Fruit fly (Drosophila melanogaster): ENCODE measurements around the gene CheB38a.

The CheB38a gene

dm6 chr2L:20787271-20787791, 31.0 kb downstream of the CheB38a start, which contains the start of gene Pomp (continued):
- peak; percentile 84 for TF ChIP-seq Nf-YA (GFP tag; IDR thresholded peaks at IDR 0.05)
- TF ChIP-seq sna (GFP tag; IDR thresholded peaks at IDR 0.05; ENCODE audit: partially characterized antibody) = peak; percentile 47; the same call in 1 of the 2 replicates
- TF ChIP-seq CG32767 (GFP tag; IDR thresholded peaks at IDR 0.05) = peak; percentile 53; the same call in 1 of the 2 replicates
- peak; percentile 70; the same call in 1 of the 2 replicates for TF ChIP-seq dimm (GFP tag; IDR thresholded peaks at IDR 0.05)
- no peak for TF ChIP-seq usp (GFP tag; optimal IDR thresholded peaks at IDR 0.05)
- TF ChIP-seq row (GFP tag; IDR thresholded peaks at IDR 0.05) = peak; percentile 90
- peak; percentile 69 for TF ChIP-seq nau (GFP tag; optimal IDR thresholded peaks at IDR 0.05)
- TF ChIP-seq CG3163 (GFP tag; optimal IDR thresholded peaks at IDR 0.05) = no peak
- TF ChIP-seq Scr (GFP tag; IDR thresholded peaks at IDR 0.05; ENCODE audit: partially characterized antibody) = peak; percentile 62
- TF ChIP-seq Atf-2 (GFP tag; optimal IDR thresholded peaks at IDR 0.05) = peak; percentile 38
- TF ChIP-seq CG2199 (GFP tag; IDR thresholded peaks at IDR 0.05) = peak; percentile 83
- no peak for TF ChIP-seq abd-A (tag; optimal IDR thresholded peaks at IDR 0.05)
- no peak for TF ChIP-seq NC2α (GFP tag; optimal IDR thresholded peaks at IDR 0.05)
- no peak for TF ChIP-seq CG4282 (GFP tag; optimal IDR thresholded peaks at IDR 0.05)
- peak; percentile 95 for TF ChIP-seq Xrp1 (GFP tag; IDR thresholded peaks at IDR 0.05)
- peak; percentile 6 for TF ChIP-seq CG4328 (GFP tag; optimal IDR thresholded peaks at IDR 0.05)
- peak; percentile 78 for TF ChIP-seq al (GFP tag; IDR thresholded peaks at IDR 0.05)
- TF ChIP-seq peb (GFP tag; IDR thresholded peaks at IDR 0.05) = peak; percentile 79
- peak; percentile 56 for TF ChIP-seq pnt (GFP tag; optimal IDR thresholded peaks at IDR 0.05)
- TF ChIP-seq HHEX (GFP tag; optimal IDR thresholded peaks at IDR 0.05) = peak; percentile 87
- TF ChIP-seq Fer2 (tag; optimal IDR thresholded peaks at IDR 0.05) = peak; percentile 18
- TF ChIP-seq Ada2b (GFP tag; IDR thresholded peaks at IDR 0.05) = peak; percentile 80
- TF ChIP-seq HLH3B (GFP tag; IDR thresholded peaks at IDR 0.05) = peak; percentile 85
- TF ChIP-seq fu2 (GFP tag; optimal IDR thresholded peaks at IDR 0.05) = peak; percentile 42
- TF ChIP-seq sens-2 (GFP tag; IDR thresholded peaks at IDR 0.05) = peak; percentile 65
- TF ChIP-seq Dref (GFP tag; IDR thresholded peaks at IDR 0.05) = peak; percentile 95
- no peak for TF ChIP-seq CG10431 (GFP tag; optimal IDR thresholded peaks at IDR 0.05)
- peak; percentile 74 for TF ChIP-seq CG5953 (GFP tag; IDR thresholded peaks at IDR 0.05)
- TF ChIP-seq CG9609 (GFP tag; optimal IDR thresholded peaks at IDR 0.05) = peak; percentile 51
- TF ChIP-seq CG12299 (tag; optimal IDR thresholded peaks at IDR 0.05) = no peak
- TF ChIP-seq CG12942 (GFP tag; optimal IDR thresholded peaks at IDR 0.05) = peak; percentile 73
- peak; percentile 78 for TF ChIP-seq BtbVII (GFP tag; optimal IDR thresholded peaks at IDR 0.05)
- peak; percentile 37 for TF ChIP-seq NC2β (GFP tag; optimal IDR thresholded peaks at IDR 0.05)
- TF ChIP-seq dmrt11E (tag; optimal IDR thresholded peaks at IDR 0.05) = peak; percentile 80
- TF ChIP-seq btn (GFP tag; optimal IDR thresholded peaks at IDR 0.05) = no peak
- peak; percentile 57 for TF ChIP-seq CG7786 (GFP tag; optimal IDR thresholded peaks at IDR 0.05)
- peak; percentile 41 for TF ChIP-seq CG7928 (GFP tag; optimal IDR thresholded peaks at IDR 0.05)
- TF ChIP-seq CG12391 (tag; optimal IDR thresholded peaks at IDR 0.05) = peak; percentile 88
- 0 out of 2 replicates have a peak, but pooled peaks have one; percentile 18 for TF ChIP-seq CG43689 (GFP tag; IDR thresholded peaks at IDR 0.05)
- TF ChIP-seq croc (GFP tag; conservative IDR thresholded peaks at IDR 0.05) = peak; percentile 59; the same call in 2 of the 3 replicates
- peak; percentile 87 for TF ChIP-seq CG2120 (GFP tag; optimal IDR thresholded peaks at IDR 0.05)
- peak; percentile 64 for TF ChIP-seq CG1024 (GFP tag; IDR thresholded peaks at IDR 0.05)
- TF ChIP-seq CG17912 (GFP tag; optimal IDR thresholded peaks at IDR 0.05) = no peak
- TF ChIP-seq ttk (GFP tag; IDR thresholded peaks at IDR 0.05) = peak; percentile 84
- TF ChIP-seq Atf3 (GFP tag; optimal IDR thresholded peaks at IDR 0.05) = peak; percentile 14
- peak; percentile 86 for TF ChIP-seq CG10267 (tag; optimal IDR thresholded peaks at IDR 0.05)
- TF ChIP-seq BEAF-32 (GFP tag; optimal IDR thresholded peaks at IDR 0.05) = peak; percentile 60
- TF ChIP-seq CG10543 (GFP tag; optimal IDR thresholded peaks at IDR 0.05) = peak; percentile 58
- peak in 1 of 2 experiments; percentile 5 for TF ChIP-seq pan (optimal IDR thresholded peaks at IDR 0.05)
- peak in 1 of 2 experiments; percentile 91 for TF ChIP-seq pan (GFP tag; optimal IDR thresholded peaks at IDR 0.05 in 1 of 2, IDR thresholded peaks at IDR 0.05 in 1 of 2)
- peak; percentile 52 for TF ChIP-seq CG8944 (GFP tag; optimal IDR thresholded peaks at IDR 0.05)

All from whole organism, embryonic.